Worm (Caenorhabditis elegans) whole organism, L3 larva: ENCODE results near the gene btbd-10.

Experiments
- aly-2 ChIP-seq: fragments of 150-350 bp; optimal IDR thresholded peaks from 2 replicates; lab custom pipeline; 2014; ENCODE audit warnings: missing biosample characterization, missing genetic modification characterization
- ama-1 ChIP-seq: fragments of 150-350 bp; optimal IDR thresholded peaks from 2 replicates; lab custom pipeline; 2018
- ceh-16 ChIP-seq: sonication (generic microtip); optimal IDR thresholded peaks from 2 replicates; lab custom pipeline; 2017; ENCODE audit warnings: missing biosample characterization, missing genetic modification characterization
- ceh-9 ChIP-seq: sonication (generic microtip); optimal IDR thresholded peaks from 2 replicates; lab custom pipeline; 2018; ENCODE audit warnings: missing biosample characterization, missing genetic modification characterization
- daf-12 ChIP-seq: fragments of 150-350 bp; optimal IDR thresholded peaks from 2 replicates; lab custom pipeline; 2014; ENCODE audit warnings: missing biosample characterization, missing genetic modification reagents, missing genetic modification characterization
- egl-5 ChIP-seq: fragments of 150-350 bp; optimal IDR thresholded peaks from 2 replicates; lab custom pipeline; 2017; ENCODE audit warnings: missing biosample characterization, missing genetic modification reagents, missing genetic modification characterization, inconsistent platforms
- elt-2 ChIP-seq: sonication (generic microtip); optimal IDR thresholded peaks from 2 replicates; lab custom pipeline; 2016; ENCODE audit warnings: missing genetic modification reagents, mild to moderate bottlenecking, missing genetic modification characterization, missing compliant biosample characterization
- elt-3 ChIP-seq, 3 experiments: fragments of 150-350 bp in 1 of 3; sonication (generic microtip) in 2 of 3; optimal IDR thresholded peaks; 2 replicates in 2 of 3; 4 replicates in 1 of 3; lab custom pipeline; 2014 to 2017; ENCODE audit warnings: missing biosample characterization in 3 of 3, missing genetic modification characterization in 3 of 3
- eor-1 ChIP-seq, 2 experiments: fragments of 150-350 bp; optimal IDR thresholded peaks; 2 replicates each; lab custom pipeline; 2014 to 2018; ENCODE audit warnings: missing biosample characterization in 2 of 2, missing genetic modification characterization in 2 of 2
- fkh-2 ChIP-seq: fragments of 150-350 bp; optimal IDR thresholded peaks from 2 replicates; lab custom pipeline; 2014; ENCODE audit warnings: missing biosample characterization, missing genetic modification reagents, missing genetic modification characterization
- fos-1 ChIP-seq: fragments of 150-350 bp; optimal IDR thresholded peaks from 2 replicates; lab custom pipeline; 2014; ENCODE audit warnings: missing biosample characterization, missing genetic modification characterization
- hmg-11 ChIP-seq: sonication (generic microtip); optimal IDR thresholded peaks from 2 replicates; lab custom pipeline; 2016; ENCODE audit warnings: missing genetic modification characterization, missing compliant biosample characterization
- jun-1 ChIP-seq: fragments of 150-350 bp; optimal IDR thresholded peaks from 2 replicates; lab custom pipeline; 2014; ENCODE audit warnings: missing biosample characterization, missing genetic modification reagents, missing genetic modification characterization
- lin-15B ChIP-seq: fragments of 150-350 bp; optimal IDR thresholded peaks from 2 replicates; lab custom pipeline; 2014; ENCODE audit warnings: missing biosample characterization, missing genetic modification characterization
- lin-39 ChIP-seq: fragments of 150-350 bp; optimal IDR thresholded peaks from 2 replicates; lab custom pipeline; 2018; ENCODE audit warnings: missing biosample characterization, missing genetic modification reagents, missing genetic modification characterization
- lsy-12 ChIP-seq: sonication (generic microtip); optimal IDR thresholded peaks from 2 replicates; lab custom pipeline; 2016; ENCODE audit warnings: mild to moderate bottlenecking, missing genetic modification characterization, missing compliant biosample characterization
- mdl-1 ChIP-seq: fragments of 150-350 bp; optimal IDR thresholded peaks from 2 replicates; lab custom pipeline; 2014; ENCODE audit warnings: missing biosample characterization, missing genetic modification characterization
- mml-1 ChIP-seq: fragments of 150-350 bp; sonication (generic microtip); optimal IDR thresholded peaks from 3 replicates; lab custom pipeline; 2014; ENCODE audit warnings: missing biosample characterization, missing genetic modification characterization
- nfya-1 ChIP-seq: sonication (generic microtip); optimal IDR thresholded peaks from 2 replicates; lab custom pipeline; 2017; ENCODE audit warnings: missing genetic modification characterization, mild to moderate bottlenecking, missing compliant biosample characterization, antibody characterized with exemption, moderate library complexity; ENCODE audit not compliant: insufficient read depth
- nhr-11 ChIP-seq: fragments of 150-350 bp; optimal IDR thresholded peaks from 2 replicates; lab custom pipeline; 2014; ENCODE audit warnings: missing biosample characterization, missing genetic modification characterization
- nhr-12 ChIP-seq: fragments of 150-350 bp; optimal IDR thresholded peaks from 2 replicates; lab custom pipeline; 2014; ENCODE audit warnings: missing biosample characterization, missing genetic modification characterization
- nhr-23 ChIP-seq: fragments of 150-350 bp; optimal IDR thresholded peaks from 2 replicates; lab custom pipeline; 2014; ENCODE audit warnings: missing biosample characterization, missing genetic modification reagents, missing genetic modification characterization
- nhr-237 ChIP-seq: fragments of 150-350 bp; optimal IDR thresholded peaks from 2 replicates; lab custom pipeline; 2014; ENCODE audit warnings: missing biosample characterization, missing genetic modification characterization
- nhr-25 ChIP-seq: sonication (generic microtip); optimal IDR thresholded peaks from 2 replicates; lab custom pipeline; 2017; ENCODE audit warnings: missing biosample characterization, missing genetic modification characterization
- nhr-28 ChIP-seq: fragments of 150-350 bp; optimal IDR thresholded peaks from 2 replicates; lab custom pipeline; 2014; ENCODE audit warnings: missing biosample characterization, missing genetic modification characterization
- nhr-43 ChIP-seq: sonication (generic microtip); optimal IDR thresholded peaks from 2 replicates; lab custom pipeline; 2016; ENCODE audit warnings: mild to moderate bottlenecking, missing genetic modification characterization, missing compliant biosample characterization; ENCODE audit not compliant: poor library complexity, severe bottlenecking
- nhr-67 ChIP-seq: fragments of 150-350 bp; optimal IDR thresholded peaks from 2 replicates; lab custom pipeline; 2014; ENCODE audit warnings: missing biosample characterization, missing genetic modification characterization
- nhr-77 ChIP-seq: fragments of 150-350 bp; optimal IDR thresholded peaks from 2 replicates; lab custom pipeline; 2014; ENCODE audit warnings: missing biosample characterization, missing genetic modification characterization
- pha-4 ChIP-seq: fragments of 150-350 bp; optimal IDR thresholded peaks from 2 replicates; lab custom pipeline; 2014; ENCODE audit warnings: missing biosample characterization, missing genetic modification reagents, missing genetic modification characterization
- pqm-1 ChIP-seq: fragments of 150-350 bp; optimal IDR thresholded peaks from 2 replicates; lab custom pipeline; 2017; ENCODE audit warnings: missing biosample characterization, missing genetic modification characterization, inconsistent platforms
- skn-1 ChIP-seq: fragments of 150-350 bp; optimal IDR thresholded peaks from 2 replicates; lab custom pipeline; 2014; ENCODE audit warnings: missing biosample characterization, missing genetic modification characterization
- tbx-2 ChIP-seq: sonication (generic microtip); optimal IDR thresholded peaks from 2 replicates; lab custom pipeline; 2016; ENCODE audit warnings: mild to moderate bottlenecking, missing genetic modification characterization, missing compliant biosample characterization
- unc-39 ChIP-seq: sonication (generic microtip); optimal IDR thresholded peaks from 4 replicates; lab custom pipeline; 2017; ENCODE audit warnings: missing biosample characterization, missing genetic modification characterization
- unc-62 ChIP-seq: fragments of 150-350 bp; sonication (generic microtip); optimal IDR thresholded peaks from 4 replicates; lab custom pipeline; 2014; ENCODE audit warnings: missing biosample characterization, missing genetic modification reagents, missing genetic modification characterization
- zag-1 ChIP-seq: fragments of 150-350 bp; optimal IDR thresholded peaks from 2 replicates; lab custom pipeline; 2014; ENCODE audit warnings: missing biosample characterization, missing genetic modification characterization
- ztf-11 ChIP-seq: fragments of 150-350 bp; optimal IDR thresholded peaks from 2 replicates; lab custom pipeline; 2014; ENCODE audit warnings: missing biosample characterization, missing genetic modification characterization
- ztf-4 ChIP-seq: fragments of 150-350 bp; optimal IDR thresholded peaks from 2 replicates; lab custom pipeline; 2014; ENCODE audit warnings: missing biosample characterization, missing genetic modification characterization

btbd-10 gene

ce11 chrII:4879629-4880028 lies 25.2 kb upstream of the btbd-10 start, which contains the start of gene gst-6:
gst-6 (plus strand) TSS chrII:4879891.
- TF ChIP-seq fos-1 (tag; lab: Kevin White, UChicago) (no peak), daf-12 (tag; lab: Kevin White, UChicago) (no peak), pha-4 (tag; lab: Kevin White, UChicago) (peak; percentile 53), skn-1 (peak; percentile 81), hmg-11 (no peak), pqm-1 (peak; percentile 59), nhr-12 (tag; lab: Kevin White, UChicago) (no peak), elt-2 (tag; lab: Kevin White, UChicago) (peak; percentile 76)

- TF ChIP-seq ztf-4 (tag; lab: Kevin White, UChicago) (no peak), nhr-67 (tag; lab: Kevin White, UChicago) (no peak), tbx-2 (tag; lab: Kevin White, UChicago) (no peak), jun-1 (tag; lab: Kevin White, UChicago) (no peak), ceh-9 (tag; lab: Kevin White, UChicago) (no peak), skn-1 (peak; percentile 96), nhr-28 (tag; lab: Kevin White, UChicago) (no peak), pqm-1 (peak; percentile 76), elt-2 (tag; lab: Kevin White, UChicago) (peak; percentile 92), unc-39 (tag; lab: Kevin White, UChicago) (no peak), hmg-11 (no peak), nfya-1 (tag; lab: Kevin White, UChicago) (peak; percentile 40), lin-39 (tag; lab: Kevin White, UChicago) (peak; percentile 26), nhr-25 (tag; lab: Kevin White, UChicago) (peak; percentile 25), lsy-12 (tag; lab: Kevin White, UChicago) (no peak), nhr-11 (tag; lab: Kevin White, UChicago) (no peak), pha-4 (tag; lab: Kevin White, UChicago) (peak; percentile 92), fkh-2 (tag; lab: Kevin White, UChicago) (no peak), daf-12 (tag; lab: Kevin White, UChicago) (no peak), elt-3 (tag; optimal IDR thresholded peaks at IDR 0.05; lab: Kevin White, UChicago) (no peak), nhr-77 (tag; lab: Kevin White, UChicago) (no peak), nhr-43 (tag; lab: Kevin White, UChicago) (no peak), nhr-23 (tag; lab: Kevin White, UChicago) (peak; percentile 34), eor-1 (tag; optimal IDR thresholded peaks at IDR 0.05; lab: Kevin White, UChicago) (no peak), fos-1 (tag; lab: Kevin White, UChicago) (no peak), nhr-237 (tag; lab: Kevin White, UChicago) (no peak), lin-15B (no peak), ztf-11 (tag; lab: Kevin White, UChicago) (no peak), zag-1 (no peak)
Observed at ce11 chrII:4881727-4882126, 23.1 kb upstream of the btbd-10 start, which contains the start of gene gst-7. gst-7 (plus strand) TSS chrII:4882062.

ce11 chrII:4882498-4882897 lies 22.3 kb upstream of the btbd-10 start:
- no peak for TF ChIP-seq mml-1 (tag; lab: Kevin White, UChicago)
- peak; percentile 68 for TF ChIP-seq pha-4 (tag; lab: Kevin White, UChicago)

ce11 chrII:4883412-4883811 lies 21.4 kb upstream of the btbd-10 start, which contains the start of gene gst-8:
gst-8 (plus strand) TSS chrII:4883712.
- TF ChIP-seq nhr-77 (tag; lab: Kevin White, UChicago) (no peak), nhr-25 (tag; lab: Kevin White, UChicago) (no peak), elt-2 (tag; lab: Kevin White, UChicago) (peak; percentile 24), tbx-2 (tag; lab: Kevin White, UChicago) (no peak), ceh-9 (tag; lab: Kevin White, UChicago) (no peak), unc-39 (tag; lab: Kevin White, UChicago) (no peak)

- TF ChIP-seq ztf-4 (tag; lab: Kevin White, UChicago) (no peak), unc-62 (no peak), aly-2 (no peak), jun-1 (tag; lab: Kevin White, UChicago) (no peak), nhr-25 (tag; lab: Kevin White, UChicago) (no peak), elt-3 (tag; optimal IDR thresholded peaks at IDR 0.05; lab: Kevin White, UChicago) (no peak), mdl-1 (tag; lab: Kevin White, UChicago) (no peak), unc-39 (tag; lab: Kevin White, UChicago) (no peak), hmg-11 (no peak), daf-12 (tag; lab: Kevin White, UChicago) (no peak), pha-4 (tag; lab: Kevin White, UChicago) (no peak), pqm-1 (no peak), mml-1 (tag; lab: Kevin White, UChicago) (no peak), lin-39 (tag; lab: Kevin White, UChicago) (no peak), ama-1 (lab: Kevin White, UChicago) (no peak), elt-2 (tag; lab: Kevin White, UChicago) (no peak), ceh-16 (tag; lab: Kevin White, UChicago) (no peak), nfya-1 (tag; lab: Kevin White, UChicago) (no peak), egl-5 (tag; lab: Kevin White, UChicago) (no peak), tbx-2 (tag; lab: Kevin White, UChicago) (no peak)
- TF ChIP-seq, all 47 proteins: peak for 0
Observed at ce11 chrII:4884403-4884802, 20.4 kb upstream of the btbd-10 start.
